Worm (Caenorhabditis elegans) whole organism, L2 larva: ENCODE measurements around the gene tra-3.

Source experiments
- Y55F3AM.14 ChIP-seq: fragments of 200-800 bp; sonication (Bioruptor generic); optimal IDR thresholded peaks from 2 replicates; lab custom pipeline; 2018; ENCODE audit warnings: mild to moderate bottlenecking, missing genetic modification characterization, missing compliant biosample characterization
- lin-39 ChIP-seq: fragments of 150-350 bp; optimal IDR thresholded peaks from 2 replicates; lab custom pipeline; 2014; ENCODE audit warnings: missing biosample characterization, missing genetic modification reagents, missing genetic modification characterization
- lsy-2 ChIP-seq, 2 experiments: fragments of 150-350 bp in 1 of 2; sonication (generic microtip) in 1 of 2; optimal IDR thresholded peaks; 2 replicates each; lab custom pipeline; 2014 to 2017; ENCODE audit warnings: missing biosample characterization in 2 of 2, missing genetic modification characterization in 2 of 2
- nhr-11 ChIP-seq: fragments of 150-350 bp; optimal IDR thresholded peaks from 2 replicates; lab custom pipeline; 2014; ENCODE audit warnings: missing biosample characterization, missing genetic modification characterization
- unc-55 ChIP-seq: fragments of 150-350 bp; sonication (generic microtip); optimal IDR thresholded peaks from 3 replicates; lab custom pipeline; 2014; ENCODE audit warnings: missing biosample characterization, missing genetic modification reagents, missing genetic modification characterization
- unc-62 ChIP-seq: fragments of 150-350 bp; optimal IDR thresholded peaks from 2 replicates; lab custom pipeline; 2014; ENCODE audit warnings: missing biosample characterization, missing genetic modification reagents, missing genetic modification characterization

- no peak for TF ChIP-seq lsy-2 (tag; optimal IDR thresholded peaks at IDR 0.05; lab: Kevin White, UChicago)
- TF ChIP-seq Y55F3AM.14 (GFP tag; lab: Kevin White, UChicago): no peak
- no peak for TF ChIP-seq nhr-11 (tag; lab: Kevin White, UChicago)
- TF ChIP-seq lin-39 (tag; lab: Kevin White, UChicago): no peak
- TF ChIP-seq unc-62: no peak
- no peak for TF ChIP-seq unc-55
Measured at ce11 chrIV:14430853-14431252, 13.1 kb downstream of the tra-3 start, which contains the start of gene F55B11.4.
